Worm (Caenorhabditis elegans): ENCODE data around the gene ZK938.11.

ce11 chrII:9826946-9827345 lies 13.3 kb downstream of the ZK938.11 start:
- TF ChIP-seq nhr-28 (tag; optimal IDR thresholded peaks at IDR 0.05) (no peak), mep-1 (tag; optimal IDR thresholded peaks at IDR 0.05) (no peak), ces-1 (GFP tag; optimal IDR thresholded peaks at IDR 0.05) (no peak), elt-1 (tag; optimal IDR thresholded peaks at IDR 0.05; ENCODE audit: borderline replicate concordance, insufficient read depth) (no peak), elt-3 (tag; optimal IDR thresholded peaks at IDR 0.05) (no peak), unc-62 (GFP tag; optimal IDR thresholded peaks at IDR 0.05) (no peak), snpc-4 (tag; optimal IDR thresholded peaks at IDR 0.05) (no peak), ham-2 (GFP tag; optimal IDR thresholded peaks at IDR 0.05) (no peak), lsy-2 (tag; optimal IDR thresholded peaks at IDR 0.05) (no peak), nhr-12 (tag; optimal IDR thresholded peaks at IDR 0.05) (no peak), unc-120 (tag; optimal IDR thresholded peaks at IDR 0.05; ENCODE audit: poor library complexity, severe bottlenecking) (no peak), sptf-1 (tag; optimal IDR thresholded peaks at IDR 0.05) (no peak), nhr-237 (tag; optimal IDR thresholded peaks at IDR 0.05) (no peak)

All from whole organism, mixed stage, embryonic.